Worm (Caenorhabditis elegans) whole organism, late embryonic: ENCODE data around the gene pgp-10.

Experiments
- C08G9.2 ChIP-seq: sonication (generic microtip); optimal IDR thresholded peaks from 2 replicates; lab custom pipeline; 2016; ENCODE audit warnings: mild to moderate bottlenecking, missing genetic modification characterization, moderate library complexity, missing compliant biosample characterization
- C38D4.7 ChIP-seq: fragments of 200-800 bp; sonication (Bioruptor generic); optimal IDR thresholded peaks from 2 replicates; lab custom pipeline; 2018; ENCODE audit warnings: mild to moderate bottlenecking, missing genetic modification characterization, moderate library complexity, missing compliant biosample characterization
- K02D7.2 ChIP-seq: sonication (generic microtip); optimal IDR thresholded peaks from 2 replicates; lab custom pipeline; 2017; ENCODE audit warnings: mild to moderate bottlenecking, missing genetic modification characterization, missing compliant biosample characterization
- K09A11.1 ChIP-seq: sonication (generic microtip); optimal IDR thresholded peaks from 2 replicates; lab custom pipeline; 2017; ENCODE audit warnings: antibody characterized with exemption, mild to moderate bottlenecking, missing genetic modification characterization, missing compliant biosample characterization; ENCODE audit not compliant: insufficient read depth
- ahr-1 ChIP-seq: sonication (generic microtip); optimal IDR thresholded peaks from 2 replicates; lab custom pipeline; 2016; ENCODE audit warnings: missing genetic modification characterization, missing compliant biosample characterization
- ama-1 ChIP-seq: fragments of 150-350 bp; optimal IDR thresholded peaks from 2 replicates; lab custom pipeline; 2014
- ceh-24 ChIP-seq: sonication (generic microtip); optimal IDR thresholded peaks from 2 replicates; lab custom pipeline; 2016; ENCODE audit warnings: mild to moderate bottlenecking, missing genetic modification characterization, missing compliant biosample characterization
- ceh-31 ChIP-seq: sonication (generic microtip); optimal IDR thresholded peaks from 2 replicates; lab custom pipeline; 2016; ENCODE audit warnings: missing genetic modification characterization, missing compliant biosample characterization
- ceh-45 ChIP-seq: fragments of 200-800 bp; sonication (Bioruptor generic); IDR thresholded peaks from 2 replicates; pipeline ENCODE4 v1.3.6; 2022; ENCODE audit warnings: missing genetic modification reagents, missing genetic modification characterization, missing compliant biosample characterization
- ceh-9 ChIP-seq: sonication (generic microtip); optimal IDR thresholded peaks from 2 replicates; lab custom pipeline; 2016; ENCODE audit warnings: mild to moderate bottlenecking, missing genetic modification characterization, inconsistent platforms, missing compliant biosample characterization
- elt-2 ChIP-seq: sonication (generic microtip); optimal IDR thresholded peaks from 2 replicates; lab custom pipeline; 2016; ENCODE audit warnings: missing genetic modification reagents, missing genetic modification characterization, missing compliant biosample characterization
- elt-4 ChIP-seq: sonication (generic microtip); optimal IDR thresholded peaks from 2 replicates; lab custom pipeline; 2016; ENCODE audit warnings: missing genetic modification characterization, missing compliant biosample characterization
- ets-4 ChIP-seq: sonication (generic microtip); optimal IDR thresholded peaks from 2 replicates; lab custom pipeline; 2016; ENCODE audit warnings: missing genetic modification characterization, missing compliant biosample characterization
- eyg-1 ChIP-seq: sonication (generic microtip); optimal IDR thresholded peaks from 2 replicates; lab custom pipeline; 2016; ENCODE audit warnings: missing genotype, missing genetic modification characterization, missing compliant biosample characterization
- fax-1 ChIP-seq: sonication (generic microtip); optimal IDR thresholded peaks from 2 replicates; lab custom pipeline; 2016; ENCODE audit warnings: missing genotype, missing genetic modification characterization, missing compliant biosample characterization
- fkh-6 ChIP-seq: sonication (generic microtip); optimal IDR thresholded peaks from 2 replicates; lab custom pipeline; 2016; ENCODE audit warnings: missing genetic modification characterization, missing compliant biosample characterization
- hlh-13 ChIP-seq: fragments of 200-800 bp; sonication (Bioruptor generic); optimal IDR thresholded peaks from 2 replicates; lab custom pipeline; 2018; ENCODE audit warnings: mild to moderate bottlenecking, missing genetic modification characterization, missing compliant biosample characterization
- hlh-15 ChIP-seq: sonication (generic microtip); optimal IDR thresholded peaks from 2 replicates; lab custom pipeline; 2016; ENCODE audit warnings: missing genetic modification characterization, missing compliant biosample characterization
- hlh-6 ChIP-seq: sonication (generic microtip); optimal IDR thresholded peaks from 2 replicates; lab custom pipeline; 2016; ENCODE audit warnings: missing genotype, missing genetic modification characterization, missing compliant biosample characterization
- lim-6 ChIP-seq: sonication (generic microtip); optimal IDR thresholded peaks from 2 replicates; lab custom pipeline; 2016; ENCODE audit warnings: missing genetic modification characterization, missing compliant biosample characterization
- madf-2 ChIP-seq: sonication (generic microtip); optimal IDR thresholded peaks from 2 replicates; lab custom pipeline; 2017; ENCODE audit warnings: missing genetic modification characterization, missing compliant biosample characterization
- nfya-1 ChIP-seq: sonication (generic microtip); optimal IDR thresholded peaks from 2 replicates; lab custom pipeline; 2017; ENCODE audit warnings: missing genetic modification characterization, mild to moderate bottlenecking, missing compliant biosample characterization, antibody characterized with exemption, moderate library complexity
- nhr-11 ChIP-seq: fragments of 150-350 bp; optimal IDR thresholded peaks from 2 replicates; lab custom pipeline; 2014; ENCODE audit warnings: missing biosample characterization, missing genetic modification characterization
- pax-1 ChIP-seq: fragments of 150-350 bp; optimal IDR thresholded peaks from 2 replicates; lab custom pipeline; 2014; ENCODE audit warnings: missing biosample characterization, missing genetic modification characterization
- pha-4 ChIP-seq: fragments of 150-350 bp; optimal IDR thresholded peaks from 2 replicates; lab custom pipeline; 2018; ENCODE audit warnings: missing biosample characterization, missing genetic modification reagents, missing genetic modification characterization
- pqm-1 ChIP-seq: sonication (generic microtip); optimal IDR thresholded peaks from 2 replicates; lab custom pipeline; 2016; ENCODE audit warnings: missing genetic modification characterization, missing compliant biosample characterization
- ref-2 ChIP-seq: sonication (generic microtip); optimal IDR thresholded peaks from 2 replicates; lab custom pipeline; 2016; ENCODE audit warnings: missing genetic modification characterization, missing compliant biosample characterization
- sdc-2 ChIP-seq: sonication (generic microtip); optimal IDR thresholded peaks from 2 replicates; lab custom pipeline; 2016; ENCODE audit warnings: missing genotype, missing genetic modification characterization, missing compliant biosample characterization
- syd-9 ChIP-seq: sonication (generic microtip); optimal IDR thresholded peaks from 2 replicates; lab custom pipeline; 2016; ENCODE audit warnings: mild to moderate bottlenecking, missing genetic modification characterization, moderate library complexity, missing compliant biosample characterization
- tbx-7 ChIP-seq: sonication (generic microtip); optimal IDR thresholded peaks from 2 replicates; lab custom pipeline; 2016; ENCODE audit warnings: missing genotype, missing genetic modification characterization, missing compliant biosample characterization
- ttx-3 ChIP-seq: sonication (generic microtip); optimal IDR thresholded peaks from 2 replicates; lab custom pipeline; 2016; ENCODE audit warnings: missing genetic modification reagents, missing genetic modification characterization, missing compliant biosample characterization
- unc-3 ChIP-seq, 2 experiments: fragments of 200-800 bp in 1 of 2; sonication (Bioruptor generic) in 1 of 2; sonication (generic microtip) in 1 of 2; conservative IDR thresholded peaks in 1 of 2; optimal IDR thresholded peaks in 1 of 2; 2 replicates each; pipeline versions ENCODE4 v1.3.6 to Lab custom; 2016 to 2022; ENCODE audit warnings: missing compliant biosample characterization in 2 of 2, missing genetic modification characterization in 2 of 2, missing genetic modification reagents in 1 of 2
- unc-42 ChIP-seq: sonication (generic microtip); optimal IDR thresholded peaks from 2 replicates; lab custom pipeline; 2016; ENCODE audit warnings: missing genotype, missing genetic modification characterization, missing compliant biosample characterization
- unc-55 ChIP-seq: sonication (generic microtip); optimal IDR thresholded peaks from 2 replicates; lab custom pipeline; 2017; ENCODE audit warnings: missing biosample characterization, missing genetic modification reagents, missing genetic modification characterization
- unc-86 ChIP-seq: sonication (generic microtip); optimal IDR thresholded peaks from 2 replicates; lab custom pipeline; 2016; ENCODE audit warnings: missing genetic modification characterization, missing compliant biosample characterization
- zip-5 ChIP-seq: sonication (generic microtip); optimal IDR thresholded peaks from 2 replicates; lab custom pipeline; 2016; ENCODE audit warnings: missing genetic modification characterization, missing compliant biosample characterization

Gene pgp-10

ce11 chrX:7199831-7200414, 41.1 kb downstream of the pgp-10 start, which contains the start of gene C55B6.1:
Gene C55B6.1, plus strand, starts transcription at chrX:7200364.
- TF ChIP-seq eyg-1 (tag; lab: Kevin White, UChicago) = no peak

DNA sequence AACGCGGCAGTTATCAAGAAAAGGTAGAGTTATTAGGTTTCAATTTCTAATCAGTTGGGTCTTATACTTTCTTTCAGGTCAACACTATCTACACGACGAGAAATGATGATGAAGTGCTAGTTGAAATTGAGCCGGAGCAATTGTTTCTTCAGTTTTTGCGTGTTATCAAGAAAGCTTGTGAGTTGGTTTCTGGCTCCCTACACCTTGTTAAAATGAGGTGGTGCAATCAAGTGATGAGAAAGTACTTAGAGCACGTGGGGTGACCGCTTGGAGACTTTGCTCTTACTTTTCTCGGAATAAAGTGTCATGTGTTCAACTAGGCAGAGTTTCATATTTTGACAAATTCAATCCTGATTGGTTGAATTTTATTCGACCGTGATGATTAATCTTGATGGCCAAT, 41.6 kb downstream of the pgp-10 start:
- TF ChIP-seq tbx-7 (tag; lab: Kevin White, UChicago) = no peak
- TF ChIP-seq nhr-11 (tag; lab: Kevin White, UChicago) = no peak
- no peak for TF ChIP-seq pqm-1
- TF ChIP-seq ceh-9 (tag; lab: Kevin White, UChicago) = no peak
- no peak for TF ChIP-seq ref-2 (tag; lab: Kevin White, UChicago)

ce11 chrX:7204175-7204574, 45.3 kb downstream of the pgp-10 start:
- TF ChIP-seq nhr-11 (tag; lab: Kevin White, UChicago) (no peak), fax-1 (no peak), K02D7.2 (tag; lab: Kevin White, UChicago) (no peak), hlh-13 (GFP tag; lab: Kevin White, UChicago) (no peak), hlh-15 (no peak), tbx-7 (tag; lab: Kevin White, UChicago) (no peak), hlh-6 (tag; lab: Kevin White, UChicago) (no peak), elt-2 (tag; lab: Kevin White, UChicago) (no peak), ceh-45 (no peak), madf-2 (tag; lab: Kevin White, UChicago) (no peak), nfya-1 (tag; lab: Kevin White, UChicago) (no peak), unc-3 (GFP tag; conservative IDR thresholded peaks at IDR 0.05; lab: Robert Waterston, UW) (no peak), unc-3 (tag; optimal IDR thresholded peaks at IDR 0.05; lab: Kevin White, UChicago) (no peak), zip-5 (tag; lab: Kevin White, UChicago) (no peak), unc-55 (GFP tag; lab: Kevin White, UChicago) (no peak), K09A11.1 (tag; lab: Kevin White, UChicago) (no peak), ets-4 (tag; lab: Kevin White, UChicago) (no peak), C38D4.7 (no peak), syd-9 (tag; lab: Kevin White, UChicago) (no peak)

DNA sequence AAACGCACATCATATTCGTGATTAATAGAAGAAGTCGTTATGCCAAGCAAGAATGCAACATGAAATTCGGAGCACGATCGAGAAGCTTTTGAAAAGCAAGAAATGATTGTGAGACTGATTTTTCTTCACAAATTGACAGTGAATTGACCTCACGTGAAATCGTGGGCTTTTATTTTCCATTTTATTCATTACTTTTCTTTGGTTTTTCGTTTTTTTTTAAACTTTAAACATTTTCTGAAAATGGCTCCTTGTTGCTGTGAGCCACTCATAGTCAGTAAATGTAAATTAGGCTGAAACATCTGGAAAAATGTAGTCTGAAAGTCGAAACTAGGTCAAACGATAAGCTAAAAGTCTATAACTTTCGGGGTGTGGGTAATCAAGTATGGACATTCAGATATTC, 46.4 kb downstream of the pgp-10 start, which contains the start of gene C55B6.5:
C55B6.5 (minus strand) TSS at position 101 of the 400 bp plus-strand sequence.
- no peak for TF ChIP-seq fkh-6 (tag; lab: Kevin White, UChicago)
- no peak for TF ChIP-seq pha-4 (tag; lab: Kevin White, UChicago)
- no peak for TF ChIP-seq ceh-31 (tag; lab: Kevin White, UChicago)
- no peak for TF ChIP-seq ahr-1 (tag; lab: Kevin White, UChicago)
- no peak for TF ChIP-seq ref-2 (tag; lab: Kevin White, UChicago)
- TF ChIP-seq ttx-3 (tag; lab: Kevin White, UChicago) = no peak
- TF ChIP-seq sdc-2 (tag; lab: Kevin White, UChicago) = no peak
- no peak for TF ChIP-seq elt-4 (tag; lab: Kevin White, UChicago)
- TF ChIP-seq lim-6 = no peak
- TF ChIP-seq pax-1 (tag; lab: Kevin White, UChicago) = no peak
- no peak for TF ChIP-seq hlh-6 (tag; lab: Kevin White, UChicago)
- no peak for TF ChIP-seq ceh-9 (tag; lab: Kevin White, UChicago)
- TF ChIP-seq ama-1 (lab: Kevin White, UChicago) = no peak
- no peak for TF ChIP-seq ceh-24
- no peak for TF ChIP-seq C08G9.2
- no peak for TF ChIP-seq unc-86 (tag; lab: Kevin White, UChicago)
- TF ChIP-seq unc-42 (tag; lab: Kevin White, UChicago) = no peak
- TF ChIP-seq K02D7.2 (tag; lab: Kevin White, UChicago) = no peak
- TF ChIP-seq, all 69 proteins: peak for 0
